Worm (Caenorhabditis elegans) whole organism, L4 larva: Measurements from ENCODE around the gene C23H3.5.

Experiments
- F10B5.3 ChIP-seq: sonication (generic microtip); optimal IDR thresholded peaks from 2 replicates; lab custom pipeline; 2016; ENCODE audit warnings: mild to moderate bottlenecking, missing genetic modification characterization, missing compliant biosample characterization
- lin-13 ChIP-seq: fragments of 150-350 bp; optimal IDR thresholded peaks from 2 replicates; lab custom pipeline; 2014; ENCODE audit warnings: missing biosample characterization, missing genetic modification reagents, missing genetic modification characterization
- nhr-237 ChIP-seq: sonication (generic microtip); optimal IDR thresholded peaks from 2 replicates; lab custom pipeline; 2017; ENCODE audit warnings: missing biosample characterization, missing genetic modification characterization
- nhr-76 ChIP-seq: fragments of 150-350 bp; optimal IDR thresholded peaks from 2 replicates; lab custom pipeline; 2014; ENCODE audit warnings: missing biosample characterization, missing genetic modification characterization

- TF ChIP-seq nhr-237 (tag; lab: Kevin White, UChicago) (no peak), lin-13 (peak; percentile 45), F10B5.3 (tag; lab: Kevin White, UChicago) (no peak), nhr-76 (tag; lab: Kevin White, UChicago) (no peak)
Measured at ce11 chrII:18787-19186, 28.6 kb upstream of the C23H3.5 start.
